Fruit fly (Drosophila melanogaster): Measurements from ENCODE around the gene CG42751.

Gene CG42751

dm6 chr2L:11844278-11844677 lies 9.0 kb upstream of the CG42751 start:
- TF ChIP-seq tai (GFP tag; optimal IDR thresholded peaks at IDR 0.05) (no peak), Dfd (GFP tag; optimal IDR thresholded peaks at IDR 0.05) (no peak), fru (GFP tag; optimal IDR thresholded peaks at IDR 0.05) (no peak), Hr83 (GFP tag; optimal IDR thresholded peaks at IDR 0.05; ENCODE audit: poor library complexity, severe bottlenecking) (no peak), Mio (GFP tag; optimal IDR thresholded peaks at IDR 0.05) (no peak), rgr (GFP tag; optimal IDR thresholded peaks at IDR 0.05) (no peak), Hnf4 (GFP tag; optimal IDR thresholded peaks at IDR 0.05) (no peak), Vsx2 (GFP tag; optimal IDR thresholded peaks at IDR 0.05; ENCODE audit: partially characterized antibody) (no peak), OdsH (GFP tag; optimal IDR thresholded peaks at IDR 0.05) (no peak), jim (GFP tag; optimal IDR thresholded peaks at IDR 0.05) (no peak), dmrt93B (GFP tag; optimal IDR thresholded peaks at IDR 0.05) (no peak), Hr78 (GFP tag; optimal IDR thresholded peaks at IDR 0.05) (no peak), Dif (GFP tag; optimal IDR thresholded peaks at IDR 0.05; ENCODE audit: partially characterized antibody) (no peak), h (GFP tag; optimal IDR thresholded peaks at IDR 0.05) (no peak), N (GFP tag; optimal IDR thresholded peaks at IDR 0.05) (no peak), Abd-B (GFP tag; optimal IDR thresholded peaks at IDR 0.05) (no peak), br (GFP tag; optimal IDR thresholded peaks at IDR 0.05) (no peak), foxo (GFP tag; optimal IDR thresholded peaks at IDR 0.05) (no peak), HLH106 (tag; optimal IDR thresholded peaks at IDR 0.05) (no peak)

dm6 chr2L:11845159-11845788 lies 8.0 kb upstream of the CG42751 start:
- TF ChIP-seq sage (GFP tag; optimal IDR thresholded peaks at IDR 0.05) (no peak), Abd-B (GFP tag; optimal IDR thresholded peaks at IDR 0.05) (no peak), tai (GFP tag; optimal IDR thresholded peaks at IDR 0.05) (no peak), fru (GFP tag; optimal IDR thresholded peaks at IDR 0.05) (no peak), Vsx2 (GFP tag; optimal IDR thresholded peaks at IDR 0.05; ENCODE audit: partially characterized antibody) (no peak), sv (GFP tag; optimal IDR thresholded peaks at IDR 0.05) (no peak), Hnf4 (GFP tag; optimal IDR thresholded peaks at IDR 0.05) (no peak), N (GFP tag; optimal IDR thresholded peaks at IDR 0.05) (no peak)

- TF ChIP-seq Vsx2 (GFP tag; optimal IDR thresholded peaks at IDR 0.05; ENCODE audit: partially characterized antibody) (no peak), Sp1 (GFP tag; optimal IDR thresholded peaks at IDR 0.05) (no peak), dsf (GFP tag; optimal IDR thresholded peaks at IDR 0.05; ENCODE audit: borderline replicate concordance) (no peak), GATAd (GFP tag; optimal IDR thresholded peaks at IDR 0.05) (no peak), psq (GFP tag; optimal IDR thresholded peaks at IDR 0.05) (no peak), rgr (GFP tag; optimal IDR thresholded peaks at IDR 0.05) (no peak), ey (GFP tag; optimal IDR thresholded peaks at IDR 0.05) (no peak), Jra (GFP tag; optimal IDR thresholded peaks at IDR 0.05) (no peak), usp (GFP tag; optimal IDR thresholded peaks at IDR 0.05) (no peak), OdsH (GFP tag; optimal IDR thresholded peaks at IDR 0.05) (no peak), lola (GFP tag; optimal IDR thresholded peaks at IDR 0.05) (no peak), Hr83 (GFP tag; optimal IDR thresholded peaks at IDR 0.05; ENCODE audit: poor library complexity, severe bottlenecking) (no peak), h (GFP tag; optimal IDR thresholded peaks at IDR 0.05) (no peak), fru (GFP tag; optimal IDR thresholded peaks at IDR 0.05) (no peak), br (GFP tag; optimal IDR thresholded peaks at IDR 0.05) (no peak)
Measured at dm6 chr2L:11846926-11847325, 6.3 kb upstream of the CG42751 start, which contains the start of gene Mal-B1. Gene Mal-B1 (plus strand): TSS chr2L:11847226.

dm6 chr2L:11849658-11850057 lies 3.6 kb upstream of the CG42751 start, which contains the start of gene Mal-B2:
Gene Mal-B2 (plus strand): TSS chr2L:11849958.
- TF ChIP-seq pan (optimal IDR thresholded peaks at IDR 0.05), result no peak
- TF ChIP-seq psq (GFP tag; optimal IDR thresholded peaks at IDR 0.05), result no peak
- TF ChIP-seq sage (GFP tag; optimal IDR thresholded peaks at IDR 0.05), result no peak
- TF ChIP-seq rgr (GFP tag; optimal IDR thresholded peaks at IDR 0.05), result no peak
- no peak for TF ChIP-seq Dif (GFP tag; optimal IDR thresholded peaks at IDR 0.05; ENCODE audit: partially characterized antibody)
- TF ChIP-seq N (GFP tag; optimal IDR thresholded peaks at IDR 0.05), result no peak
- no peak for TF ChIP-seq dmrt93B (GFP tag; optimal IDR thresholded peaks at IDR 0.05)
- TF ChIP-seq brk (GFP tag; optimal IDR thresholded peaks at IDR 0.05), result no peak
- no peak for TF ChIP-seq Abd-B (GFP tag; optimal IDR thresholded peaks at IDR 0.05)
- TF ChIP-seq sv (GFP tag; optimal IDR thresholded peaks at IDR 0.05), result no peak
- TF ChIP-seq Mio (GFP tag; optimal IDR thresholded peaks at IDR 0.05), result no peak
- no peak for TF ChIP-seq lola (GFP tag; optimal IDR thresholded peaks at IDR 0.05)
- no peak for TF ChIP-seq Myc (optimal IDR thresholded peaks at IDR 0.05)
- no peak for TF ChIP-seq CG9705 (GFP tag; optimal IDR thresholded peaks at IDR 0.05)
- TF ChIP-seq Rel (GFP tag; optimal IDR thresholded peaks at IDR 0.05), result no peak
- no peak for TF ChIP-seq Rel (tag; optimal IDR thresholded peaks at IDR 0.05)

Data from whole organism, wandering third instar larva.